Worm (Caenorhabditis elegans) whole organism, L4/young adult: ENCODE results near the gene ZK381.62.

Source experiments
- dao-5 ChIP-seq: sonication (generic microtip); optimal IDR thresholded peaks from 2 replicates; lab custom pipeline; 2016; ENCODE audit warnings: missing genotype, missing genetic modification characterization, moderate library complexity, missing compliant biosample characterization
- him-1 ChIP-seq: sonication (generic microtip); optimal IDR thresholded peaks from 2 replicates; lab custom pipeline; 2016; ENCODE audit warnings: missing genotype, missing genetic modification reagents, missing genetic modification characterization, missing compliant biosample characterization

ce11 chrIV:6951259-6951658 lies 19.9 kb downstream of the ZK381.62 start:
- TF ChIP-seq him-1 (tag; lab: Kevin White, UChicago) (no peak), dao-5 (tag; lab: Kevin White, UChicago) (no peak)
